Worm (Caenorhabditis elegans): Measurements from ENCODE around the gene F54D5.2.
A peak's percentile ranks its signal among the peaks of the same experiment; 100 is the strongest.

Gene F54D5.2

ce11 chrII:11602387-11602960 is 29.5 kb downstream of the F54D5.2 start:
- TF ChIP-seq nhr-10 (tag; optimal IDR thresholded peaks at IDR 0.05) = no peak
- TF ChIP-seq daf-12 (tag; optimal IDR thresholded peaks at IDR 0.05) = no peak
- no peak for TF ChIP-seq ZK337.2 (GFP tag; IDR thresholded peaks at IDR 0.05)
- TF ChIP-seq unc-62 (GFP tag; optimal IDR thresholded peaks at IDR 0.05 in 1 of 2) = peak in 1 of 2 experiments; percentile 57
- no peak for TF ChIP-seq unc-62 (tag; optimal IDR thresholded peaks at IDR 0.05)
- TF ChIP-seq nhr-28 (tag; optimal IDR thresholded peaks at IDR 0.05) = no peak
- 0 out of 2 replicates have a peak, but pooled peaks have one; percentile 22 for TF ChIP-seq set-16 (GFP tag; IDR thresholded peaks at IDR 0.05)
- TF ChIP-seq T26A8.4 (GFP tag; IDR thresholded peaks at IDR 0.05) = no peak
- no peak for TF ChIP-seq daf-16 (GFP tag; optimal IDR thresholded peaks at IDR 0.05)
- no peak for TF ChIP-seq daf-16 (tag; optimal IDR thresholded peaks at IDR 0.05)
- no peak for TF ChIP-seq egl-27 (tag; optimal IDR thresholded peaks at IDR 0.05)
- TF ChIP-seq hlh-11 (tag; optimal IDR thresholded peaks at IDR 0.05) = peak; percentile 34
- no peak for TF ChIP-seq saeg-2 (GFP tag; IDR thresholded peaks at IDR 0.05)
- TF ChIP-seq unc-130 (GFP tag; optimal IDR thresholded peaks at IDR 0.05) = no peak
- TF ChIP-seq Y48G9A.11 (GFP tag; IDR thresholded peaks at IDR 0.05) = no peak
- no peak for TF ChIP-seq arid-1 (GFP tag; conservative IDR thresholded peaks at IDR 0.05)

ce11 chrII:11604613-11605012 is 31.6 kb downstream of the F54D5.2 start:
- TF ChIP-seq ztf-11 (tag; optimal IDR thresholded peaks at IDR 0.05) (no peak), mep-1 (tag; optimal IDR thresholded peaks at IDR 0.05) (peak; percentile 30), nhr-42 (GFP tag; IDR thresholded peaks at IDR 0.05) (no peak), hlh-11 (tag; optimal IDR thresholded peaks at IDR 0.05) (peak; percentile 32), lin-13 (GFP tag; optimal IDR thresholded peaks at IDR 0.05) (no peak), nhr-76 (tag; optimal IDR thresholded peaks at IDR 0.05) (no peak), ceh-62 (tag; optimal IDR thresholded peaks at IDR 0.05) (no peak), Y48G9A.11 (GFP tag; IDR thresholded peaks at IDR 0.05) (no peak), zfp-2 (tag; optimal IDR thresholded peaks at IDR 0.05) (no peak), hif-1 (tag; optimal IDR thresholded peaks at IDR 0.05) (no peak), Y75B8A.6 (GFP tag; IDR thresholded peaks at IDR 0.05) (no peak), ztf-7 (tag; optimal IDR thresholded peaks at IDR 0.05) (no peak), nhr-41 (GFP tag; IDR thresholded peaks at IDR 0.05) (no peak), dmd-6 (GFP tag; IDR thresholded peaks at IDR 0.05) (peak; percentile 49), set-16 (GFP tag; IDR thresholded peaks at IDR 0.05) (no peak), mdl-1 (tag; optimal IDR thresholded peaks at IDR 0.05) (no peak), nhr-28 (tag; optimal IDR thresholded peaks at IDR 0.05) (peak; percentile 40), dve-1 (tag; optimal IDR thresholded peaks at IDR 0.05; ENCODE audit: insufficient read depth) (peak; percentile 66), daf-16 (GFP tag; optimal IDR thresholded peaks at IDR 0.05) (no peak), daf-16 (tag; optimal IDR thresholded peaks at IDR 0.05) (peak; percentile 78), lin-1 (GFP tag; IDR thresholded peaks at IDR 0.05) (no peak), nhr-111 (GFP tag; optimal IDR thresholded peaks at IDR 0.05) (no peak), nhr-10 (tag; optimal IDR thresholded peaks at IDR 0.05) (no peak), daf-12 (tag; optimal IDR thresholded peaks at IDR 0.05) (no peak), lim-7 (GFP tag; IDR thresholded peaks at IDR 0.05) (no peak), pqm-1 (tag; optimal IDR thresholded peaks at IDR 0.05) (peak; percentile 85), zag-1 (tag; optimal IDR thresholded peaks at IDR 0.05) (no peak)

- no peak for TF ChIP-seq set-16 (GFP tag; IDR thresholded peaks at IDR 0.05)
- no peak for TF ChIP-seq ceh-44 (GFP tag; IDR thresholded peaks at IDR 0.05)
- TF ChIP-seq hlh-11 (tag; optimal IDR thresholded peaks at IDR 0.05) = peak; percentile 57
- no peak for TF ChIP-seq nhr-10 (tag; optimal IDR thresholded peaks at IDR 0.05)
- TF ChIP-seq rbr-2 (tag; optimal IDR thresholded peaks at IDR 0.05) = no peak
- TF ChIP-seq ceh-62 (tag; optimal IDR thresholded peaks at IDR 0.05) = no peak
- TF ChIP-seq Y75B8A.6 (GFP tag; IDR thresholded peaks at IDR 0.05) = no peak
- TF ChIP-seq mxl-2 (GFP tag; conservative IDR thresholded peaks at IDR 0.05) = peak; percentile 53; the same call in 1 of the 2 replicates
- TF ChIP-seq nhr-48 (tag; optimal IDR thresholded peaks at IDR 0.05) = no peak
- no peak for TF ChIP-seq vab-7 (GFP tag; IDR thresholded peaks at IDR 0.05)
- TF ChIP-seq spr-1 (tag; optimal IDR thresholded peaks at IDR 0.05) = no peak
- TF ChIP-seq nhr-111 (GFP tag; optimal IDR thresholded peaks at IDR 0.05) = no peak
- TF ChIP-seq mdl-1 (tag; optimal IDR thresholded peaks at IDR 0.05) = no peak
- no peak for TF ChIP-seq snpc-4 (tag; optimal IDR thresholded peaks at IDR 0.05)
- no peak for TF ChIP-seq arid-1 (GFP tag; conservative IDR thresholded peaks at IDR 0.05)
- no peak for TF ChIP-seq fkh-10 (GFP tag; optimal IDR thresholded peaks at IDR 0.05)
- no peak for TF ChIP-seq ceh-28 (tag; optimal IDR thresholded peaks at IDR 0.05)
- peak; percentile 85 for TF ChIP-seq dmd-6 (GFP tag; IDR thresholded peaks at IDR 0.05)
- no peak for TF ChIP-seq ZK337.2 (GFP tag; IDR thresholded peaks at IDR 0.05)
- no peak for TF ChIP-seq nhr-237 (tag; optimal IDR thresholded peaks at IDR 0.05)
- TF ChIP-seq ctbp-1 (GFP tag; IDR thresholded peaks at IDR 0.05) = no peak
- TF ChIP-seq ztf-7 (tag; optimal IDR thresholded peaks at IDR 0.05) = no peak
- TF ChIP-seq nhr-11 (tag; optimal IDR thresholded peaks at IDR 0.05) = no peak
- no peak for TF ChIP-seq F26F4.8 (GFP tag; conservative IDR thresholded peaks at IDR 0.05)
Observed at ce11 chrII:11611462-11611861, 38.5 kb downstream of the F54D5.2 start.
